Worm (Caenorhabditis elegans) whole organism, midembryonic: Measurements from ENCODE around the gene sel-7.

Experiments used
- T22C8.4 ChIP-seq: fragments of 200-800 bp; sonication (Bioruptor generic); IDR thresholded peaks from 2 replicates; pipeline ENCODE4 v1.3.6; 2022; ENCODE audit warnings: missing genetic modification characterization, missing compliant biosample characterization
- cog-1 ChIP-seq: sonication (generic microtip); optimal IDR thresholded peaks from 2 replicates; lab custom pipeline; 2016; ENCODE audit warnings: missing genetic modification characterization, missing compliant biosample characterization
- flt-1 ChIP-seq: fragments of 200-800 bp; sonication (Bioruptor generic); IDR thresholded peaks from 2 replicates; pipeline ENCODE4 v1.3.6; 2022; ENCODE audit warnings: missing genetic modification characterization, missing compliant biosample characterization
- klf-2 ChIP-seq: fragments of 200-800 bp; sonication (Bioruptor generic); conservative IDR thresholded peaks from 2 replicates; pipeline ENCODE4 v1.3.6; 2022; ENCODE audit warnings: missing genetic modification reagents, missing genetic modification characterization, missing compliant biosample characterization
- med-1 ChIP-seq: sonication (generic microtip); optimal IDR thresholded peaks from 2 replicates; lab custom pipeline; 2017; ENCODE audit warnings: missing genetic modification characterization, mild to moderate bottlenecking, missing compliant biosample characterization, antibody characterized with exemption, missing genetic modification reagents; ENCODE audit not compliant: insufficient read depth
- ref-1 ChIP-seq: fragments of 200-800 bp; sonication (Bioruptor generic); conservative IDR thresholded peaks from 2 replicates; pipeline ENCODE4 v1.3.6; 2022; ENCODE audit warnings: missing genetic modification reagents, missing genetic modification characterization, missing compliant biosample characterization
- tab-1 ChIP-seq: fragments of 200-800 bp; sonication (Bioruptor generic); IDR thresholded peaks from 2 replicates; pipeline ENCODE4 v1.3.6; 2022; ENCODE audit warnings: missing genetic modification characterization, missing compliant biosample characterization
- ztf-23 ChIP-seq: fragments of 200-800 bp; sonication (Bioruptor generic); IDR thresholded peaks from 2 replicates; pipeline ENCODE4 v1.3.6; 2022; ENCODE audit warnings: missing genetic modification reagents, missing genetic modification characterization, missing compliant biosample characterization
- ztf-29 ChIP-seq: fragments of 200-800 bp; sonication (Bioruptor generic); IDR thresholded peaks from 2 replicates; pipeline ENCODE4 v1.3.6; 2022; ENCODE audit warnings: missing genetic modification reagents, missing genetic modification characterization, missing compliant biosample characterization

sel-7 gene

ce11 chrX:14322793-14323192 lies 17.5 kb downstream of the sel-7 start:
- TF ChIP-seq med-1 (GFP tag; lab: Kevin White, UChicago) (no peak), T22C8.4 (GFP tag; lab: Robert Waterston, UW) (no peak), ref-1 (GFP tag; lab: Robert Waterston, UW) (no peak), flt-1 (no peak), ztf-23 (GFP tag; lab: Robert Waterston, UW) (no peak), tab-1 (GFP tag; lab: Robert Waterston, UW) (no peak), cog-1 (tag; lab: Kevin White, UChicago) (no peak), klf-2 (GFP tag; lab: Robert Waterston, UW) (no peak), ztf-29 (GFP tag; lab: Robert Waterston, UW) (no peak)

ce11 chrX:14320298-14320697 lies 20.0 kb downstream of the sel-7 start, which contains the start of gene C11H1.9:
Gene C11H1.9, minus strand, starts transcription at chrX:14320398.
- TF ChIP-seq tab-1 (GFP tag; lab: Robert Waterston, UW) = no peak
- TF ChIP-seq med-1 (GFP tag; lab: Kevin White, UChicago) = no peak
- no peak for TF ChIP-seq ztf-23 (GFP tag; lab: Robert Waterston, UW)
- no peak for TF ChIP-seq ref-1 (GFP tag; lab: Robert Waterston, UW)
- TF ChIP-seq flt-1 = no peak
- TF ChIP-seq T22C8.4 (GFP tag; lab: Robert Waterston, UW) = no peak
- no peak for TF ChIP-seq cog-1 (tag; lab: Kevin White, UChicago)
- TF ChIP-seq ztf-29 (GFP tag; lab: Robert Waterston, UW) = no peak
- TF ChIP-seq klf-2 (GFP tag; lab: Robert Waterston, UW) = no peak

ce11 chrX:14316132-14316531 lies 24.1 kb downstream of the sel-7 start:
- TF ChIP-seq tab-1 (GFP tag; lab: Robert Waterston, UW) (no peak), T22C8.4 (GFP tag; lab: Robert Waterston, UW) (no peak), ref-1 (GFP tag; lab: Robert Waterston, UW) (no peak), ztf-23 (GFP tag; lab: Robert Waterston, UW) (no peak), ztf-29 (GFP tag; lab: Robert Waterston, UW) (no peak), cog-1 (tag; lab: Kevin White, UChicago) (no peak), med-1 (GFP tag; lab: Kevin White, UChicago) (no peak), flt-1 (no peak), klf-2 (GFP tag; lab: Robert Waterston, UW) (no peak)

ce11 chrX:14313627-14314026 lies 26.7 kb downstream of the sel-7 start, which contains the start of gene prx-1:
Gene prx-1, plus strand, starts transcription at chrX:14313927.
- TF ChIP-seq ztf-23 (GFP tag; lab: Robert Waterston, UW) = no peak
- TF ChIP-seq cog-1 (tag; lab: Kevin White, UChicago) = no peak
- TF ChIP-seq T22C8.4 (GFP tag; lab: Robert Waterston, UW) = no peak
- no peak for TF ChIP-seq ztf-29 (GFP tag; lab: Robert Waterston, UW)
- TF ChIP-seq ref-1 (GFP tag; lab: Robert Waterston, UW) = no peak
- no peak for TF ChIP-seq flt-1
- no peak for TF ChIP-seq tab-1 (GFP tag; lab: Robert Waterston, UW)
- TF ChIP-seq klf-2 (GFP tag; lab: Robert Waterston, UW) = no peak
- no peak for TF ChIP-seq med-1 (GFP tag; lab: Kevin White, UChicago)

- TF ChIP-seq flt-1 (0 out of 2 replicates have a peak, but pooled peaks have one; percentile 48), cog-1 (tag; lab: Kevin White, UChicago) (peak; percentile 79), med-1 (GFP tag; lab: Kevin White, UChicago) (no peak), ref-1 (GFP tag; lab: Robert Waterston, UW) (no peak), ztf-23 (GFP tag; lab: Robert Waterston, UW) (no peak), tab-1 (GFP tag; lab: Robert Waterston, UW) (0 out of 2 replicates have a peak, but pooled peaks have one; percentile 64), klf-2 (GFP tag; lab: Robert Waterston, UW) (0 out of 2 replicates have a peak, but pooled peaks have one; percentile 5), T22C8.4 (GFP tag; lab: Robert Waterston, UW) (no peak), ztf-29 (GFP tag; lab: Robert Waterston, UW) (peak; percentile 44; the same call in 1 of the 2 replicates)
Measured at ce11 chrX:14312416-14312815, 27.9 kb downstream of the sel-7 start.

- TF ChIP-seq cog-1 (tag; lab: Kevin White, UChicago) (no peak), ztf-23 (GFP tag; lab: Robert Waterston, UW) (no peak), klf-2 (GFP tag; lab: Robert Waterston, UW) (no peak), ztf-29 (GFP tag; lab: Robert Waterston, UW) (no peak), med-1 (GFP tag; lab: Kevin White, UChicago) (no peak), flt-1 (no peak), ref-1 (GFP tag; lab: Robert Waterston, UW) (no peak), tab-1 (GFP tag; lab: Robert Waterston, UW) (no peak), T22C8.4 (GFP tag; lab: Robert Waterston, UW) (no peak)
Measured at ce11 chrX:14311583-14311982, 28.7 kb downstream of the sel-7 start, which contains the start of gene mgrn-1. Gene mgrn-1, minus strand, starts transcription at chrX:14311683.

ce11 chrX:14309656-14310055 lies 30.6 kb downstream of the sel-7 start:
- TF ChIP-seq tab-1 (GFP tag; lab: Robert Waterston, UW) (no peak), ztf-29 (GFP tag; lab: Robert Waterston, UW) (no peak), klf-2 (GFP tag; lab: Robert Waterston, UW) (no peak)

- TF ChIP-seq flt-1 (no peak), cog-1 (tag; lab: Kevin White, UChicago) (no peak), T22C8.4 (GFP tag; lab: Robert Waterston, UW) (no peak), tab-1 (GFP tag; lab: Robert Waterston, UW) (no peak), klf-2 (GFP tag; lab: Robert Waterston, UW) (no peak), ztf-23 (GFP tag; lab: Robert Waterston, UW) (no peak)
Measured at ce11 chrX:14307667-14308066, 32.6 kb downstream of the sel-7 start, which contains the start of gene gphr-2. Gene gphr-2, minus strand, starts transcription at chrX:14307767.

- TF ChIP-seq ztf-23 (GFP tag; lab: Robert Waterston, UW) (no peak), med-1 (GFP tag; lab: Kevin White, UChicago) (no peak), tab-1 (GFP tag; lab: Robert Waterston, UW) (no peak), klf-2 (GFP tag; lab: Robert Waterston, UW) (no peak), ref-1 (GFP tag; lab: Robert Waterston, UW) (no peak), ztf-29 (GFP tag; lab: Robert Waterston, UW) (no peak), cog-1 (tag; lab: Kevin White, UChicago) (no peak), T22C8.4 (GFP tag; lab: Robert Waterston, UW) (no peak), flt-1 (no peak)
Measured at ce11 chrX:14303078-14303477, 37.2 kb downstream of the sel-7 start, which contains the start of gene C11H1.5. Gene C11H1.5, minus strand, starts transcription at chrX:14303178.
